Fruit fly (Drosophila melanogaster) whole organism, adult: Measurements from ENCODE around the gene GATAe.

Source experiments
- Crg-1 ChIP-seq: fragments of 200-800 bp; sonication (Bioruptor generic); optimal IDR thresholded peaks from 2 replicates; lab custom pipeline; 2016; ENCODE audit warnings: missing biosample characterization, missing genetic modification characterization
- cnc ChIP-seq, 2 experiments: fragments of >200 bp; optimal IDR thresholded peaks; 2 replicates each; lab custom pipeline; 2017
- ovo ChIP-seq: fragments of 200-800 bp; sonication (Bioruptor generic); optimal IDR thresholded peaks from 2 replicates; lab custom pipeline; 2016; ENCODE audit warnings: missing biosample characterization, missing genetic modification characterization

DNA sequence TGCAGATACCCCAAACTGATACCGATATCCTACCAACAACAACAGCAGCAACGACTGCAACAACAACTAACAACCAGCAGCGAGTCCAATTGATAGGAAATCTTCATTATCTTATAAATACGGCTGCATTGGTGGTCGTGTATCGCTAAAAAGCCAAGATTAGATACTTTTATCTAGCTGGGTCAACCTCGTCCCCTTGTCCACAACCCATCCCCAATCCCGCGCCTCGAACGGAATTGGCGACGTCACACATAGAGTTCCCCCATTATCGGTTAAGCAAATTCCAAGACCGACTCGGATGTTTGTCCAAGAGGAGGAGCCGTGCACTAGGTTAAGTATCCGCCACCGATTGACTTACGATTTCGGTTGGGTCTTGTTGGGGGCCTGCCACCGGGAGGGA, 605 bp upstream of the GATAe start:
- TF ChIP-seq Crg-1 (no peak), ovo (GFP tag; lab: Kevin White, UChicago) (no peak), cnc (optimal IDR thresholded peaks at IDR 0.05; lab: Kevin White, UChicago) (no peak)
